Fruit fly (Drosophila melanogaster): ENCODE data around the gene RpL18.

RpL18 gene

dm6 chr3L:7241217-7241859, at the start of gene RpL18, which contains the start of gene Neos:
Gene RpL18 (minus strand): TSS chr3L:7241351.
Gene Neos (plus strand): TSS chr3L:7241628.
- TF ChIP-seq CG17801 (GFP tag; optimal IDR thresholded peaks at IDR 0.05; ENCODE audit: partially characterized antibody), result peak; percentile 83

dm6 chr3L:7283541-7283940, 42.4 kb upstream of the RpL18 start:
- no peak for TF ChIP-seq CG17801 (GFP tag; optimal IDR thresholded peaks at IDR 0.05; ENCODE audit: partially characterized antibody)

dm6 chr3L:7263757-7264516, 22.8 kb upstream of the RpL18 start, which contains the start of gene CG14830:
Gene CG14830 (minus strand): TSS chr3L:7263920.
- peak; percentile 24 for TF ChIP-seq CG17801 (GFP tag; optimal IDR thresholded peaks at IDR 0.05; ENCODE audit: partially characterized antibody)

- no peak for TF ChIP-seq CG17801 (GFP tag; optimal IDR thresholded peaks at IDR 0.05; ENCODE audit: partially characterized antibody)
Observed at dm6 chr3L:7262471-7262870, 21.3 kb upstream of the RpL18 start.

dm6 chr3L:7258267-7258666, 17.1 kb upstream of the RpL18 start:
- no peak for TF ChIP-seq CG17801 (GFP tag; optimal IDR thresholded peaks at IDR 0.05; ENCODE audit: partially characterized antibody)

- no peak for TF ChIP-seq CG17801 (GFP tag; optimal IDR thresholded peaks at IDR 0.05; ENCODE audit: partially characterized antibody)
Observed at dm6 chr3L:7254724-7255123, 13.6 kb upstream of the RpL18 start.

- TF ChIP-seq CG17801 (GFP tag; optimal IDR thresholded peaks at IDR 0.05; ENCODE audit: partially characterized antibody), result peak; percentile 47
Observed at dm6 chr3L:7250469-7250868, 9.3 kb upstream of the RpL18 start, which contains the start of gene MED4. Gene MED4 (minus strand): TSS chr3L:7250527.

- TF ChIP-seq CG17801 (GFP tag; optimal IDR thresholded peaks at IDR 0.05; ENCODE audit: partially characterized antibody), result peak; percentile 15
Observed at dm6 chr3L:7249167-7249566, 8.0 kb upstream of the RpL18 start, which contains the start of gene Cdc27. Gene Cdc27 (minus strand): TSS chr3L:7249340.

- peak; percentile 6 for TF ChIP-seq CG17801 (GFP tag; optimal IDR thresholded peaks at IDR 0.05; ENCODE audit: partially characterized antibody)
Observed at dm6 chr3L:7243775-7244438, 2.8 kb upstream of the RpL18 start, which contains the start of the genes mRpL50 and mei-P22. Gene mRpL50 (minus strand): TSS chr3L:7243933. Gene mei-P22 (plus strand): TSS chr3L:7244388.

- no peak for TF ChIP-seq CG17801 (GFP tag; optimal IDR thresholded peaks at IDR 0.05; ENCODE audit: partially characterized antibody)
Observed at dm6 chr3L:7238072-7238759, 2.9 kb downstream of the RpL18 start, which contains the start of the genes CG14829 and BHD. Gene CG14829 (minus strand): TSS chr3L:7238122. Gene BHD (plus strand): TSS chr3L:7238542.

- no peak for TF ChIP-seq CG17801 (GFP tag; optimal IDR thresholded peaks at IDR 0.05; ENCODE audit: partially characterized antibody)
Observed at dm6 chr3L:7234212-7234611, 6.9 kb downstream of the RpL18 start, which contains the start of gene CG14826. Gene CG14826 (plus strand): TSS chr3L:7234512.

dm6 chr3L:7191218-7191617, 49.9 kb downstream of the RpL18 start:
- no peak for TF ChIP-seq CG17801 (GFP tag; optimal IDR thresholded peaks at IDR 0.05; ENCODE audit: partially characterized antibody)

- no peak for TF ChIP-seq CG17801 (GFP tag; optimal IDR thresholded peaks at IDR 0.05; ENCODE audit: partially characterized antibody)
Observed at dm6 chr3L:7190497-7190896, 50.7 kb downstream of the RpL18 start.

Measured in ovary, adult (tissue).